Worm (Caenorhabditis elegans) whole organism, L2 larva: Measurements from ENCODE around the gene sre-13.

Experiments
- Y55F3AM.14 ChIP-seq: fragments of 200-800 bp; sonication (Bioruptor generic); optimal IDR thresholded peaks from 2 replicates; lab custom pipeline; 2018; ENCODE audit warnings: mild to moderate bottlenecking, missing genetic modification characterization, missing compliant biosample characterization
- ZK546.5 ChIP-seq: sonication (generic microtip); optimal IDR thresholded peaks from 2 replicates; lab custom pipeline; 2017; ENCODE audit warnings: missing biosample characterization, missing genetic modification characterization
- alr-1 ChIP-seq: fragments of 150-350 bp; optimal IDR thresholded peaks from 2 replicates; lab custom pipeline; 2014; ENCODE audit warnings: missing biosample characterization, missing genetic modification characterization
- aly-2 ChIP-seq: fragments of 150-350 bp; optimal IDR thresholded peaks from 2 replicates; lab custom pipeline; 2014; ENCODE audit warnings: missing biosample characterization, missing genetic modification characterization
- ama-1 ChIP-seq: fragments of 150-350 bp; optimal IDR thresholded peaks from 2 replicates; lab custom pipeline; 2018; ENCODE audit warnings: inconsistent platforms
- blmp-1 ChIP-seq: sonication (generic microtip); optimal IDR thresholded peaks from 2 replicates; lab custom pipeline; 2017; ENCODE audit warnings: missing genetic modification characterization, mild to moderate bottlenecking, missing compliant biosample characterization, antibody characterized with exemption, moderate library complexity; ENCODE audit not compliant: insufficient read depth
- ceh-16 ChIP-seq: fragments of 150-350 bp; optimal IDR thresholded peaks from 2 replicates; lab custom pipeline; 2014; ENCODE audit warnings: missing biosample characterization, missing genetic modification characterization
- ceh-82 ChIP-seq: fragments of 150-350 bp; optimal IDR thresholded peaks from 2 replicates; lab custom pipeline; 2014; ENCODE audit warnings: missing biosample characterization, missing genetic modification characterization
- crh-2 ChIP-seq: sonication (generic microtip); optimal IDR thresholded peaks from 2 replicates; lab custom pipeline; 2017; ENCODE audit warnings: missing biosample characterization, missing genetic modification characterization
- egl-27 ChIP-seq: sonication (generic microtip); optimal IDR thresholded peaks from 3 replicates; lab custom pipeline; 2017; ENCODE audit warnings: missing biosample characterization, missing genetic modification reagents, missing genetic modification characterization
- elt-3 ChIP-seq: sonication (generic microtip); optimal IDR thresholded peaks from 2 replicates; lab custom pipeline; 2017; ENCODE audit warnings: missing biosample characterization, missing genetic modification characterization
- fos-1 ChIP-seq: fragments of 150-350 bp; optimal IDR thresholded peaks from 2 replicates; lab custom pipeline; 2014; ENCODE audit warnings: missing biosample characterization, missing genetic modification characterization
- gmeb-1 ChIP-seq: fragments of 150-350 bp; optimal IDR thresholded peaks from 2 replicates; lab custom pipeline; 2014; ENCODE audit warnings: missing biosample characterization, missing genetic modification characterization
- lin-11 ChIP-seq: fragments of 150-350 bp; sonication (generic microtip); optimal IDR thresholded peaks from 2 replicates; lab custom pipeline; 2014; ENCODE audit warnings: missing biosample characterization, missing genetic modification characterization, inconsistent platforms, mixed read lengths
- lin-13 ChIP-seq: fragments of 150-350 bp; optimal IDR thresholded peaks from 2 replicates; lab custom pipeline; 2014; ENCODE audit warnings: missing biosample characterization, missing genetic modification reagents, missing genetic modification characterization
- lin-39 ChIP-seq: fragments of 150-350 bp; optimal IDR thresholded peaks from 2 replicates; lab custom pipeline; 2014; ENCODE audit warnings: missing biosample characterization, missing genetic modification reagents, missing genetic modification characterization
- lsy-2 ChIP-seq, 2 experiments: fragments of 150-350 bp in 1 of 2; sonication (generic microtip) in 1 of 2; optimal IDR thresholded peaks; 2 replicates each; lab custom pipeline; 2014 to 2017; ENCODE audit warnings: missing biosample characterization in 2 of 2, missing genetic modification characterization in 2 of 2
- mab-5 ChIP-seq: fragments of 150-350 bp; optimal IDR thresholded peaks from 2 replicates; lab custom pipeline; 2014; ENCODE audit warnings: missing biosample characterization, missing genetic modification characterization
- mbf-1 ChIP-seq: sonication (generic microtip); optimal IDR thresholded peaks from 2 replicates; lab custom pipeline; 2017; ENCODE audit warnings: missing biosample characterization, missing genetic modification characterization
- mdl-1 ChIP-seq, 2 experiments: fragments of 150-350 bp in 1 of 2; sonication (generic microtip) in 1 of 2; optimal IDR thresholded peaks; 2 replicates each; lab custom pipeline; 2017; ENCODE audit warnings: missing biosample characterization in 2 of 2, missing genetic modification characterization in 2 of 2
- nhr-10 ChIP-seq: sonication (generic microtip); optimal IDR thresholded peaks from 2 replicates; lab custom pipeline; 2017; ENCODE audit warnings: missing biosample characterization, missing genetic modification characterization
- nhr-11 ChIP-seq: fragments of 150-350 bp; optimal IDR thresholded peaks from 2 replicates; lab custom pipeline; 2014; ENCODE audit warnings: missing biosample characterization, missing genetic modification characterization
- nhr-12 ChIP-seq: fragments of 150-350 bp; optimal IDR thresholded peaks from 2 replicates; lab custom pipeline; 2014; ENCODE audit warnings: missing biosample characterization, missing genetic modification characterization
- nhr-129 ChIP-seq: fragments of 150-350 bp; optimal IDR thresholded peaks from 2 replicates; lab custom pipeline; 2014; ENCODE audit warnings: missing biosample characterization, missing genetic modification characterization
- nhr-237 ChIP-seq: fragments of 150-350 bp; optimal IDR thresholded peaks from 2 replicates; lab custom pipeline; 2014; ENCODE audit warnings: missing biosample characterization, missing genetic modification characterization
- nhr-25 ChIP-seq: fragments of 150-350 bp; sonication (generic microtip); optimal IDR thresholded peaks from 3 replicates; lab custom pipeline; 2014; ENCODE audit warnings: missing biosample characterization, missing genetic modification characterization
- nhr-6 ChIP-seq: fragments of 150-350 bp; optimal IDR thresholded peaks from 2 replicates; lab custom pipeline; 2014; ENCODE audit warnings: missing biosample characterization, missing genetic modification characterization
- sem-4 ChIP-seq: fragments of 150-350 bp; optimal IDR thresholded peaks from 2 replicates; lab custom pipeline; 2014; ENCODE audit warnings: missing biosample characterization, missing genetic modification reagents, missing genetic modification characterization
- sma-3 ChIP-seq: sonication (generic microtip); optimal IDR thresholded peaks from 2 replicates; lab custom pipeline; 2016; ENCODE audit warnings: missing genetic modification reagents, missing genetic modification characterization, missing compliant biosample characterization
- sma-9 ChIP-seq, 2 experiments: fragments of 150-350 bp in 1 of 2; sonication (generic microtip) in 1 of 2; optimal IDR thresholded peaks; 2 replicates each; lab custom pipeline; 2014 to 2016; ENCODE audit warnings: missing genetic modification characterization in 2 of 2, mild to moderate bottlenecking in 1 of 2, missing biosample characterization in 1 of 2, missing compliant biosample characterization in 1 of 2, missing genetic modification reagents in 1 of 2, moderate library complexity in 1 of 2
- snpc-4 ChIP-seq: fragments of 150-350 bp; optimal IDR thresholded peaks from 2 replicates; lab custom pipeline; 2014; ENCODE audit warnings: missing biosample characterization, missing genetic modification characterization
- unc-39 ChIP-seq: fragments of 150-350 bp; optimal IDR thresholded peaks from 2 replicates; lab custom pipeline; 2014; ENCODE audit warnings: missing biosample characterization, missing genetic modification characterization
- unc-55 ChIP-seq: fragments of 150-350 bp; sonication (generic microtip); optimal IDR thresholded peaks from 3 replicates; lab custom pipeline; 2014; ENCODE audit warnings: missing biosample characterization, missing genetic modification reagents, missing genetic modification characterization
- zag-1 ChIP-seq: fragments of 150-350 bp; optimal IDR thresholded peaks from 2 replicates; lab custom pipeline; 2014; ENCODE audit warnings: missing biosample characterization, missing genetic modification characterization

Gene sre-13

ce11 chrII:14604261-14604660 lies 32.4 kb downstream of the sre-13 start:
- no peak for TF ChIP-seq sma-9 (GFP tag; optimal IDR thresholded peaks at IDR 0.05; lab: Kevin White, UChicago)
- TF ChIP-seq sma-9 (tag; optimal IDR thresholded peaks at IDR 0.05; lab: Kevin White, UChicago) = no peak
- TF ChIP-seq ZK546.5 = no peak
- TF ChIP-seq nhr-25 (tag; lab: Kevin White, UChicago) = no peak
- TF ChIP-seq lin-13 = no peak
- TF ChIP-seq mab-5 = no peak
- TF ChIP-seq lin-39 (tag; lab: Kevin White, UChicago) = no peak

- TF ChIP-seq nhr-10 (tag; lab: Kevin White, UChicago) (no peak), ceh-16 (tag; lab: Kevin White, UChicago) (no peak), nhr-6 (tag; lab: Kevin White, UChicago) (no peak), gmeb-1 (no peak), mdl-1 (tag; optimal IDR thresholded peaks at IDR 0.05; lab: Kevin White, UChicago) (no peak), nhr-25 (tag; lab: Kevin White, UChicago) (no peak), alr-1 (no peak), ZK546.5 (no peak), sma-3 (GFP tag; lab: Kevin White, UChicago) (no peak), nhr-12 (no peak), elt-3 (no peak), mab-5 (no peak), fos-1 (tag; lab: Kevin White, UChicago) (no peak), snpc-4 (tag; lab: Kevin White, UChicago) (no peak), unc-55 (GFP tag; lab: Kevin White, UChicago) (no peak), sem-4 (tag; lab: Kevin White, UChicago) (no peak), crh-2 (tag; lab: Kevin White, UChicago) (no peak)
These were observed 33.9 kb downstream of the sre-13 start for ce11 chrII:14602735-14603134.

- TF ChIP-seq lin-11 (tag; lab: Kevin White, UChicago) (no peak), nhr-10 (tag; lab: Kevin White, UChicago) (no peak), ama-1 (lab: Kevin White, UChicago) (peak; percentile 60), Y55F3AM.14 (no peak)
These were observed 35.8 kb downstream of the sre-13 start, which contains the start of gene tps-2 for ce11 chrII:14600852-14601313. TSS of gene tps-2 (plus strand) at chrII:14600902.

ce11 chrII:14599933-14600630 lies 36.6 kb downstream of the sre-13 start:
- TF ChIP-seq ceh-82 (tag; lab: Kevin White, UChicago) = no peak
- TF ChIP-seq sma-9 (GFP tag; optimal IDR thresholded peaks at IDR 0.05; lab: Kevin White, UChicago) = peak; percentile 68
- TF ChIP-seq sma-9 (tag; optimal IDR thresholded peaks at IDR 0.05; lab: Kevin White, UChicago) = no peak
- TF ChIP-seq ama-1 (lab: Kevin White, UChicago) = no peak
- peak; percentile 26 for TF ChIP-seq blmp-1 (tag; lab: Kevin White, UChicago)
- no peak for TF ChIP-seq aly-2 (tag; lab: Kevin White, UChicago)
- TF ChIP-seq mab-5 = no peak
- no peak for TF ChIP-seq egl-27
- TF ChIP-seq nhr-25 (tag; lab: Kevin White, UChicago) = peak; percentile 27
- TF ChIP-seq mbf-1 (tag; lab: Kevin White, UChicago) = no peak
- TF ChIP-seq lin-13 = no peak
- TF ChIP-seq zag-1 = no peak
- TF ChIP-seq crh-2 (tag; lab: Kevin White, UChicago) = peak; percentile 31
- TF ChIP-seq sma-3 (GFP tag; lab: Kevin White, UChicago) = peak; percentile 15
- no peak for TF ChIP-seq lin-39 (tag; lab: Kevin White, UChicago)
- no peak for TF ChIP-seq unc-55 (GFP tag; lab: Kevin White, UChicago)
- TF ChIP-seq sem-4 (tag; lab: Kevin White, UChicago) = no peak
- no peak for TF ChIP-seq unc-39 (tag; lab: Kevin White, UChicago)
- no peak for TF ChIP-seq nhr-12
- TF ChIP-seq nhr-237 (tag; lab: Kevin White, UChicago) = no peak
- TF ChIP-seq nhr-11 (tag; lab: Kevin White, UChicago) = no peak
- TF ChIP-seq lsy-2 (tag; optimal IDR thresholded peaks at IDR 0.05; lab: Kevin White, UChicago) = peak in 1 of 2 experiments; percentile 11
- TF ChIP-seq nhr-129 (tag; lab: Kevin White, UChicago) = peak; percentile 36
- TF ChIP-seq fos-1 (tag; lab: Kevin White, UChicago) = peak; percentile 44
- TF ChIP-seq, all 48 proteins: peak for 8
